Fruit fly (Drosophila melanogaster) Kc167 (cell line): ENCODE measurements around the gene Cyt-c1.

Experiments used
- h ChIP-seq: fragments of >200 bp; optimal IDR thresholded peaks from 3 replicates; lab custom pipeline; 2018; ENCODE audit warnings: missing external identifiers
- psq ChIP-seq: fragments of >200 bp; optimal IDR thresholded peaks from 2 replicates; lab custom pipeline; 2017; ENCODE audit warnings: missing external identifiers

dm6 chr3L:5329460-5329859 is 30.6 kb upstream of the Cyt-c1 start:
- no peak for TF ChIP-seq psq (lab: Kevin White, UChicago)
- TF ChIP-seq h (lab: Kevin White, UChicago), result no peak
